Worm (Caenorhabditis elegans) whole organism, young adult: ENCODE data around the gene C50F4.8.
A peak's percentile ranks its signal among the peaks of the same experiment; 100 is the strongest.

Source experiments
- B0035.1 ChIP-seq: sonication (generic microtip); optimal IDR thresholded peaks from 2 replicates; lab custom pipeline; 2016; ENCODE audit warnings: missing genetic modification characterization, mild to moderate bottlenecking, missing compliant biosample characterization, missing genotype, missing genetic modification reagents
- B0261.1 ChIP-seq: sonication (generic microtip); optimal IDR thresholded peaks from 2 replicates; lab custom pipeline; 2016; ENCODE audit warnings: mild to moderate bottlenecking, missing genetic modification characterization, moderate library complexity, missing compliant biosample characterization
- F10E7.11 ChIP-seq: sonication (generic microtip); optimal IDR thresholded peaks from 2 replicates; lab custom pipeline; 2017; ENCODE audit warnings: mild to moderate bottlenecking, missing genetic modification characterization, moderate library complexity, missing compliant biosample characterization
- F52B5.7 ChIP-seq: sonication (generic microtip); optimal IDR thresholded peaks from 2 replicates; lab custom pipeline; 2016; ENCODE audit warnings: mild to moderate bottlenecking, missing genetic modification characterization, missing compliant biosample characterization
- K11D2.4 ChIP-seq: fragments of 200-800 bp; sonication (Bioruptor generic); IDR thresholded peaks from 2 replicates; pipeline ENCODE4 v1.3.6; 2022; ENCODE audit warnings: missing genetic modification reagents, missing genetic modification characterization, missing compliant biosample characterization
- K12H6.12 ChIP-seq: fragments of 200-800 bp; sonication (Bioruptor generic); optimal IDR thresholded peaks from 2 replicates; lab custom pipeline; 2018; ENCODE audit warnings: mild to moderate bottlenecking, missing genetic modification characterization, missing compliant biosample characterization
- Y53F4B.3 ChIP-seq: fragments of 200-800 bp; sonication (Bioruptor generic); IDR thresholded peaks from 2 replicates; pipeline ENCODE4 v1.3.6; 2022; ENCODE audit warnings: missing genetic modification reagents, missing genetic modification characterization, missing compliant biosample characterization
- Y53G8AR.9 ChIP-seq: fragments of 200-800 bp; sonication (Bioruptor generic); conservative IDR thresholded peaks from 2 replicates; pipeline ENCODE4 v1.3.6; 2022; ENCODE audit warnings: missing genetic modification reagents, missing genetic modification characterization, missing compliant biosample characterization
- Y79H2A.3 ChIP-seq: fragments of 200-800 bp; sonication (Bioruptor generic); conservative IDR thresholded peaks from 2 replicates; pipeline ENCODE4 v1.3.6; 2022; ENCODE audit warnings: missing genetic modification reagents, missing genetic modification characterization, missing compliant biosample characterization
- akir-1 ChIP-seq: fragments of 200-800 bp; sonication (Bioruptor generic); optimal IDR thresholded peaks from 2 replicates; lab custom pipeline; 2018; ENCODE audit warnings: mild to moderate bottlenecking, missing genetic modification characterization, moderate library complexity, missing compliant biosample characterization
- attf-3 ChIP-seq: fragments of 200-800 bp; sonication (Bioruptor generic); conservative IDR thresholded peaks from 2 replicates; pipeline ENCODE4 v1.3.6; 2022; ENCODE audit warnings: missing genetic modification reagents, missing genetic modification characterization, missing compliant biosample characterization
- attf-5 ChIP-seq: fragments of 200-800 bp; sonication (Bioruptor generic); optimal IDR thresholded peaks from 2 replicates; lab custom pipeline; 2018; ENCODE audit warnings: mild to moderate bottlenecking, missing genetic modification characterization, missing compliant biosample characterization
- bed-2 ChIP-seq: fragments of 200-800 bp; sonication (Bioruptor generic); IDR thresholded peaks from 2 replicates; pipeline ENCODE4 v1.3.6; 2022; ENCODE audit warnings: missing genetic modification reagents, missing genetic modification characterization, missing compliant biosample characterization
- ceh-27 ChIP-seq: fragments of 200-800 bp; sonication (Bioruptor generic); optimal IDR thresholded peaks from 2 replicates; lab custom pipeline; 2018; ENCODE audit warnings: mild to moderate bottlenecking, missing genetic modification characterization, moderate library complexity, missing compliant biosample characterization
- ceh-79 ChIP-seq: sonication (generic microtip); optimal IDR thresholded peaks from 2 replicates; lab custom pipeline; 2017; ENCODE audit warnings: mild to moderate bottlenecking, missing genetic modification characterization, missing compliant biosample characterization
- ceh-91 ChIP-seq: fragments of 200-800 bp; sonication (Bioruptor generic); IDR thresholded peaks from 2 replicates; pipeline ENCODE4 v1.3.6; 2022; ENCODE audit warnings: missing genetic modification reagents, missing genetic modification characterization, missing compliant biosample characterization
- chd-7 ChIP-seq: sonication (generic microtip); optimal IDR thresholded peaks from 2 replicates; lab custom pipeline; 2016; ENCODE audit warnings: mild to moderate bottlenecking, missing genetic modification characterization, moderate library complexity, missing compliant biosample characterization
- die-1 ChIP-seq: sonication (generic microtip); optimal IDR thresholded peaks from 2 replicates; lab custom pipeline; 2016; ENCODE audit warnings: missing genotype, mild to moderate bottlenecking, missing genetic modification characterization, missing compliant biosample characterization
- dpl-1 ChIP-seq: fragments of 150-350 bp; optimal IDR thresholded peaks from 2 replicates; lab custom pipeline; 2014; ENCODE audit warnings: missing biosample characterization, missing genetic modification reagents, missing genetic modification characterization
- efl-1 ChIP-seq: fragments of 150-350 bp; optimal IDR thresholded peaks from 2 replicates; lab custom pipeline; 2014; ENCODE audit warnings: missing biosample characterization, missing genetic modification reagents, missing genetic modification characterization
- egl-18 ChIP-seq: fragments of 200-800 bp; sonication (Bioruptor generic); IDR thresholded peaks from 2 replicates; pipeline ENCODE4 v1.3.6; 2022; ENCODE audit warnings: missing genetic modification reagents, missing genetic modification characterization, missing compliant biosample characterization
- ets-4 ChIP-seq: fragments of 200-800 bp; sonication (Bioruptor generic); optimal IDR thresholded peaks from 2 replicates; lab custom pipeline; 2018; ENCODE audit warnings: mild to moderate bottlenecking, missing genetic modification characterization, missing compliant biosample characterization
- hmg-1.2 ChIP-seq: fragments of 200-800 bp; sonication (Bioruptor generic); IDR thresholded peaks from 2 replicates; pipeline ENCODE4 v1.3.6; 2022; ENCODE audit warnings: missing genetic modification reagents, missing genetic modification characterization, missing compliant biosample characterization
- hsf-1 ChIP-seq: fragments of 200-800 bp; sonication (Bioruptor generic); IDR thresholded peaks from 2 replicates; pipeline ENCODE4 v1.3.6; 2022; ENCODE audit warnings: missing genetic modification reagents, missing genetic modification characterization, missing compliant biosample characterization
- lag-1 ChIP-seq: fragments of 200-800 bp; sonication (Bioruptor generic); IDR thresholded peaks from 2 replicates; pipeline ENCODE4 v1.3.6; 2022; ENCODE audit warnings: missing genetic modification reagents, missing genetic modification characterization, missing compliant biosample characterization
- let-607 ChIP-seq, 2 experiments: fragments of 200-800 bp in 1 of 2; sonication (Bioruptor generic) in 1 of 2; sonication (generic microtip) in 1 of 2; optimal IDR thresholded peaks; 2 replicates each; lab custom pipeline; 2016 to 2018; ENCODE audit warnings: mild to moderate bottlenecking in 2 of 2, missing compliant biosample characterization in 2 of 2, missing genetic modification characterization in 2 of 2, moderate library complexity in 2 of 2, missing genotype in 1 of 2
- lin-26 ChIP-seq: fragments of 200-800 bp; sonication (Bioruptor generic); IDR thresholded peaks from 2 replicates; pipeline ENCODE4 v1.3.6; 2022; ENCODE audit warnings: missing genetic modification reagents, missing genetic modification characterization, missing compliant biosample characterization
- lir-1 ChIP-seq: fragments of 200-800 bp; sonication (Bioruptor generic); conservative IDR thresholded peaks from 2 replicates; pipeline ENCODE4 v1.3.6; 2022; ENCODE audit warnings: missing genetic modification reagents, missing genetic modification characterization, missing compliant biosample characterization
- lsl-1 ChIP-seq: fragments of 200-800 bp; sonication (Bioruptor generic); optimal IDR thresholded peaks from 2 replicates; lab custom pipeline; 2018; ENCODE audit warnings: mild to moderate bottlenecking, missing genetic modification characterization, moderate library complexity, missing compliant biosample characterization
- madf-10 ChIP-seq: sonication (generic microtip); optimal IDR thresholded peaks from 2 replicates; lab custom pipeline; 2016; ENCODE audit warnings: mild to moderate bottlenecking, missing genetic modification characterization, missing compliant biosample characterization
- madf-8 ChIP-seq: fragments of 200-800 bp; sonication (Bioruptor generic); conservative IDR thresholded peaks from 2 replicates; pipeline ENCODE4 v1.3.6; 2022; ENCODE audit warnings: missing genetic modification reagents, missing genetic modification characterization, missing compliant biosample characterization
- mcd-1 ChIP-seq: fragments of 200-800 bp; sonication (Bioruptor generic); IDR thresholded peaks from 2 replicates; pipeline ENCODE4 v1.3.6; 2022; ENCODE audit warnings: missing genetic modification reagents, missing genetic modification characterization, missing compliant biosample characterization
- nfya-1 ChIP-seq: sonication (generic microtip); optimal IDR thresholded peaks from 2 replicates; lab custom pipeline; 2017; ENCODE audit warnings: antibody characterized with exemption, missing compliant biosample characterization, missing genetic modification characterization, borderline replicate concordance; ENCODE audit not compliant: insufficient read depth
- nfya-2 ChIP-seq: fragments of 200-800 bp; sonication (Bioruptor generic); IDR thresholded peaks from 2 replicates; pipeline ENCODE4 v1.3.6; 2022; ENCODE audit warnings: missing genetic modification reagents, missing genetic modification characterization, missing compliant biosample characterization
- nhr-80 ChIP-seq: sonication (generic microtip); optimal IDR thresholded peaks from 2 replicates; lab custom pipeline; 2016; ENCODE audit warnings: missing genetic modification characterization, missing compliant biosample characterization
- pha-4 ChIP-seq: fragments of 150-350 bp; sonication (generic microtip); optimal IDR thresholded peaks from 2 replicates; lab custom pipeline; 2014; ENCODE audit warnings: missing biosample characterization, missing genetic modification reagents, missing genetic modification characterization
- rec-8 ChIP-seq, 2 experiments: sonication (generic microtip); optimal IDR thresholded peaks; 2 replicates each; lab custom pipeline; 2016; ENCODE audit warnings: mild to moderate bottlenecking in 2 of 2, missing genetic modification characterization in 2 of 2, missing genetic modification reagents in 2 of 2, missing genotype in 2 of 2, missing biosample characterization in 1 of 2, missing compliant biosample characterization in 1 of 2, moderate library complexity in 1 of 2
- rpc-1 ChIP-seq, 2 experiments: fragments of 150-350 bp in 1 of 2; sonication (generic microtip) in 1 of 2; optimal IDR thresholded peaks; 2 replicates each; lab custom pipeline; 2014 to 2018; ENCODE audit warnings: missing biosample characterization in 1 of 2, missing genetic modification characterization in 1 of 2, missing genetic modification reagents in 1 of 2, missing genotype in 1 of 2
- snpc-4 ChIP-seq, 5 experiments: fragments of 150-350 bp in 1 of 5; sonication (generic microtip) in 4 of 5; optimal IDR thresholded peaks; 2 replicates each; lab custom pipeline; 2014 to 2018; ENCODE audit warnings: missing genetic modification characterization in 5 of 5, missing biosample characterization in 3 of 5, antibody characterized with exemption in 2 of 5, mild to moderate bottlenecking in 2 of 5, missing compliant biosample characterization in 2 of 5, missing genotype in 2 of 5, moderate library complexity in 2 of 5, missing genetic modification reagents in 1 of 5
- sptf-2 ChIP-seq: fragments of 200-800 bp; sonication (Bioruptor generic); optimal IDR thresholded peaks from 2 replicates; lab custom pipeline; 2018; ENCODE audit warnings: mild to moderate bottlenecking, missing genetic modification characterization, missing compliant biosample characterization
- unc-130 ChIP-seq: sonication (generic microtip); optimal IDR thresholded peaks from 2 replicates; lab custom pipeline; 2016; ENCODE audit warnings: missing genetic modification reagents, missing genetic modification characterization, missing compliant biosample characterization
- unc-62 ChIP-seq: fragments of 150-350 bp; optimal IDR thresholded peaks from 2 replicates; lab custom pipeline; 2014; ENCODE audit warnings: missing biosample characterization, missing genetic modification reagents, missing genetic modification characterization
- zfh-2 ChIP-seq: fragments of 200-800 bp; sonication (Bioruptor generic); conservative IDR thresholded peaks from 2 replicates; pipeline ENCODE4 v1.3.6; 2022; ENCODE audit warnings: missing genetic modification reagents, missing genetic modification characterization, missing compliant biosample characterization
- zim-3 ChIP-seq: sonication (generic microtip); optimal IDR thresholded peaks from 2 replicates; lab custom pipeline; 2017; ENCODE audit warnings: mild to moderate bottlenecking, missing genetic modification characterization, moderate library complexity, missing compliant biosample characterization
- ztf-18 ChIP-seq: sonication (generic microtip); optimal IDR thresholded peaks from 2 replicates; lab custom pipeline; 2016; ENCODE audit warnings: missing genotype, mild to moderate bottlenecking, missing genetic modification characterization, missing compliant biosample characterization
- ztf-26 ChIP-seq: sonication (generic microtip); optimal IDR thresholded peaks from 2 replicates; lab custom pipeline; 2017; ENCODE audit warnings: missing genetic modification characterization, missing compliant biosample characterization

C50F4.8 gene

DNA sequence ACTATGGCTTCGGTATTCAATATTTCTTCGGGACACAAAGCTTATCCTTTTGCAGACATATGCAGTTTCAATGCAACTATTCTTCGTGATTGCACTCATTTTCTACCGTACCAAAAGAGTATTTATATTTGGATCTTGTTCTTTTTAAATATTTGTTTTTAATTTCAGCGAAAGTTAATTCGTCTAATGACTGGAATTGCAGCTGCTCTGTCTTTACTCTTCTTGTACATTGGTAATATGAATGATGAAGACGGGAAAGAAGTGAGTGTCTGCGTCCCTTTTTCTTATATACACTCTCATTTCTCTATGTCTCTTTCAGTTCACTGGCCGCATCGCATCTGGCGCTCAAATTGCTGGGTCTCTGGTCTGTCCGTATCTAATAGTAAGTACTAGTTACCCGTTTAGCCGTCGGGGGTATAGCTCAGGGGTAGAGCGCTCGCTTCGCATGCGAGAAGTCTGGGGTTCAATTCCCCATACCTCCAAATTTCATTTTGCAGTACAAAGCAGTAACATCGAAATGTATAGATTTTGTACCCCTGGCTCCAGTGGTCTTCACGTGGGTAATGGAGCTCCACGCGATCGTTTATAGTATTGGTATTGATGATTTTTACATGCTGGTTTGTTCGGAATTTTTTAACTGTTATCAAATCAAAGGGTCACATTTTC, 15.4 kb downstream of the C50F4.8 start (continued):
- no peak for TF ChIP-seq Y53G8AR.9 (GFP tag; lab: Robert Waterston, UW)
- TF ChIP-seq Y79H2A.3 (GFP tag; lab: Robert Waterston, UW): no peak
- TF ChIP-seq B0261.1 (tag; lab: Kevin White, UChicago): peak; percentile 95
- TF ChIP-seq B0035.1: no peak
- TF ChIP-seq lsl-1 (GFP tag; lab: Kevin White, UChicago): peak; percentile 16
- TF ChIP-seq unc-130 (GFP tag; lab: Kevin White, UChicago): no peak
- TF ChIP-seq chd-7: peak; percentile 79
- peak; percentile 43 for TF ChIP-seq F52B5.7 (tag; lab: Kevin White, UChicago)
- no peak for TF ChIP-seq unc-62 (GFP tag; lab: Kevin White, UChicago)
- TF ChIP-seq rpc-1 (optimal IDR thresholded peaks at IDR 0.05; lab: Kevin White, UChicago): peak; percentile 81
- peak; percentile 74 for TF ChIP-seq rpc-1 (tag; optimal IDR thresholded peaks at IDR 0.05; lab: Kevin White, UChicago)
- no peak for TF ChIP-seq attf-3
- peak; percentile 70 for TF ChIP-seq lir-1 (GFP tag; lab: Robert Waterston, UW)
- TF ChIP-seq ets-4: peak; percentile 35
- TF ChIP-seq hsf-1 (GFP tag; lab: Robert Waterston, UW): peak; percentile 61; the same call in 1 of the 2 replicates
- 0 out of 2 replicates have a peak, but pooled peaks have one; percentile 49 for TF ChIP-seq K11D2.4 (GFP tag; lab: Robert Waterston, UW)
- TF ChIP-seq dpl-1: no peak
- TF ChIP-seq hmg-1.2 (GFP tag; lab: Robert Waterston, UW): peak; percentile 91
- TF ChIP-seq zim-3: peak; percentile 92
- peak; percentile 70 for TF ChIP-seq ztf-26 (tag; lab: Kevin White, UChicago)
- no peak for TF ChIP-seq zfh-2 (GFP tag; lab: Robert Waterston, UW)
- TF ChIP-seq K12H6.12 (tag; lab: Kevin White, UChicago): peak; percentile 45
- TF ChIP-seq nfya-2 (GFP tag; lab: Robert Waterston, UW): no peak
- peak; percentile 82 for TF ChIP-seq snpc-4 (GFP tag; optimal IDR thresholded peaks at IDR 0.05; lab: Kevin White, UChicago)
- peak; percentile 89 to 95 (median 92) for TF ChIP-seq snpc-4 (tag; optimal IDR thresholded peaks at IDR 0.05; lab: Kevin White, UChicago)
- TF ChIP-seq ceh-79 (tag; lab: Kevin White, UChicago): peak; percentile 55
- TF ChIP-seq pha-4 (tag; lab: Kevin White, UChicago): no peak
- TF ChIP-seq nfya-1 (tag; lab: Kevin White, UChicago): no peak
- TF ChIP-seq madf-8 (GFP tag; lab: Robert Waterston, UW): no peak
- TF ChIP-seq ceh-91 (GFP tag; lab: Robert Waterston, UW): no peak
- TF ChIP-seq F10E7.11 (tag; lab: Kevin White, UChicago): no peak
- TF ChIP-seq ztf-18 (tag; lab: Kevin White, UChicago): peak; percentile 78
- no peak; the same call in 1 of the 2 replicates for TF ChIP-seq mcd-1 (GFP tag; lab: Robert Waterston, UW)
- TF ChIP-seq die-1: peak; percentile 74
- peak; percentile 41 for TF ChIP-seq madf-10 (tag; lab: Kevin White, UChicago)
- TF ChIP-seq lag-1: no peak
- TF ChIP-seq egl-18 (GFP tag; lab: Robert Waterston, UW): peak; percentile 83; the same call in 1 of the 2 replicates
- peak; percentile 87 for TF ChIP-seq lin-26
- TF ChIP-seq attf-5: peak; percentile 24
- no peak for TF ChIP-seq efl-1 (GFP tag; lab: Kevin White, UChicago)
- TF ChIP-seq let-607 (tag; optimal IDR thresholded peaks at IDR 0.05; lab: Kevin White, UChicago): peak in 1 of 2 experiments; percentile 25
- TF ChIP-seq Y53F4B.3: no peak
- TF ChIP-seq nhr-80 (tag; lab: Kevin White, UChicago): no peak
- peak; percentile 22 to 82 for TF ChIP-seq rec-8 (tag; optimal IDR thresholded peaks at IDR 0.05; lab: Kevin White, UChicago)
- peak; percentile 65 for TF ChIP-seq ceh-27
- TF ChIP-seq akir-1: no peak
- TF ChIP-seq bed-2 (GFP tag; lab: Robert Waterston, UW): no peak
- peak; percentile 47 for TF ChIP-seq sptf-2
